Fruit fly (Drosophila melanogaster): Measurements from ENCODE around the gene CG9920.
A peak's percentile ranks its signal among the peaks of the same experiment; 100 is the strongest.

- TF ChIP-seq Sox102F (GFP tag; optimal IDR thresholded peaks at IDR 0.05) (peak; percentile 19), topi (GFP tag; optimal IDR thresholded peaks at IDR 0.05) (peak; percentile 43), CG3032 (tag; optimal IDR thresholded peaks at IDR 0.05) (peak; percentile 40), dac (GFP tag; optimal IDR thresholded peaks at IDR 0.05) (no peak)
These were observed 20.9 kb downstream of the CG9920 start for dm6 chr3R:14077026-14077425.

Measured in whole organism, prepupa.